Fruit fly (Drosophila melanogaster) whole organism: ENCODE data around the gene dysf.

Source experiments
- pan ChIP-seq: fragments of >200 bp; optimal IDR thresholded peaks from 2 replicates; lab custom pipeline; 2017
- usp ChIP-seq: fragments of >200 bp; optimal IDR thresholded peaks from 2 replicates; lab custom pipeline; 2017; ENCODE audit warnings: missing biosample characterization, missing genetic modification characterization, mixed read lengths

- TF ChIP-seq pan (lab: Kevin White, UChicago) (no peak), usp (GFP tag; lab: Kevin White, UChicago) (no peak)
Measured at dm6 chr3R:26068135-26068534, 30.4 kb downstream of the dysf start.
